Fruit fly (Drosophila melanogaster) whole organism, embryonic: Measurements from ENCODE around the gene Wbp2.

Experiments used
- Abd-B ChIP-seq: fragments of 200-800 bp; sonication (Bioruptor generic); optimal IDR thresholded peaks from 2 replicates; lab custom pipeline; 2018; ENCODE audit warnings: missing biosample characterization, mild to moderate bottlenecking, missing genetic modification characterization, moderate library complexity
- Aef1 ChIP-seq: fragments of 200-800 bp; sonication (Bioruptor generic); IDR thresholded peaks from 3 replicates; pipeline ENCODE4 v1.3.6; 2022; ENCODE audit warnings: missing biosample characterization, missing genetic modification characterization
- Bgb ChIP-seq: fragments of 200-800 bp; sonication (Bioruptor generic); IDR thresholded peaks from 2 replicates; pipeline ENCODE4 v1.3.6; 2022; ENCODE audit warnings: missing biosample characterization, missing genetic modification characterization; ENCODE audit not compliant: partially characterized antibody
- BtbVII ChIP-seq: fragments of 200-800 bp; sonication (Bioruptor generic); optimal IDR thresholded peaks from 3 replicates; lab custom pipeline; 2017; ENCODE audit warnings: missing biosample characterization, mild to moderate bottlenecking, missing genetic modification characterization
- CG10267 ChIP-seq: fragments of 200-800 bp; sonication (Bioruptor generic); optimal IDR thresholded peaks from 2 replicates; lab custom pipeline; 2018; ENCODE audit warnings: missing biosample characterization, mild to moderate bottlenecking, missing genetic modification characterization, moderate library complexity
- CG11723 ChIP-seq: fragments of 200-800 bp; sonication (Bioruptor generic); optimal IDR thresholded peaks from 2 replicates; lab custom pipeline; 2017; ENCODE audit warnings: missing biosample characterization, mild to moderate bottlenecking, missing genetic modification characterization
- CG1233 ChIP-seq: fragments of 200-800 bp; sonication (Bioruptor generic); optimal IDR thresholded peaks from 4 replicates; lab custom pipeline; 2018; ENCODE audit warnings: missing biosample characterization, mild to moderate bottlenecking, missing genetic modification characterization
- CG18011 ChIP-seq: fragments of 200-800 bp; sonication (Bioruptor generic); optimal IDR thresholded peaks from 2 replicates; lab custom pipeline; 2017; ENCODE audit warnings: missing biosample characterization, missing genetic modification characterization, mild to moderate bottlenecking, moderate library complexity, missing genotype
- CG18262 ChIP-seq: fragments of 200-800 bp; optimal IDR thresholded peaks from 3 replicates; lab custom pipeline; 2019; ENCODE audit warnings: missing biosample characterization, mild to moderate bottlenecking, missing genetic modification characterization, moderate library complexity
- CG2116 ChIP-seq: fragments of 200-800 bp; sonication (Bioruptor generic); optimal IDR thresholded peaks from 3 replicates; lab custom pipeline; 2018; ENCODE audit warnings: missing biosample characterization, mild to moderate bottlenecking, missing genetic modification characterization
- CG2120 ChIP-seq: fragments of 200-800 bp; sonication (Bioruptor generic); optimal IDR thresholded peaks from 3 replicates; lab custom pipeline; 2016; ENCODE audit warnings: missing biosample characterization, missing genetic modification characterization
- CG33557 ChIP-seq: fragments of 200-800 bp; sonication (Bioruptor generic); optimal IDR thresholded peaks from 2 replicates; lab custom pipeline; 2019; ENCODE audit warnings: missing biosample characterization, mild to moderate bottlenecking, missing genetic modification characterization, moderate library complexity
- CG34224 ChIP-seq: fragments of 200-800 bp; sonication (Bioruptor generic); IDR thresholded peaks from 3 replicates; pipeline ENCODE4 v1.3.6; 2022; ENCODE audit warnings: missing biosample characterization, missing genetic modification characterization; ENCODE audit not compliant: partially characterized antibody
- CG4424 ChIP-seq: fragments of 200-800 bp; sonication (Bioruptor generic); optimal IDR thresholded peaks from 3 replicates; lab custom pipeline; 2016; ENCODE audit warnings: missing biosample characterization, missing genetic modification characterization
- CG5180 ChIP-seq: fragments of 200-800 bp; sonication (Bioruptor generic); optimal IDR thresholded peaks from 3 replicates; lab custom pipeline; 2017; ENCODE audit warnings: missing biosample characterization, missing genetic modification characterization, mild to moderate bottlenecking, moderate library complexity, missing genetic modification reagents
- CG6683 ChIP-seq: fragments of 200-800 bp; sonication (Bioruptor generic); optimal IDR thresholded peaks from 2 replicates; lab custom pipeline; 2017; ENCODE audit warnings: missing biosample characterization, mild to moderate bottlenecking, missing genetic modification characterization, missing genetic modification reagents
- CG7271 ChIP-seq: fragments of 200-800 bp; sonication (Bioruptor generic); optimal IDR thresholded peaks from 2 replicates; lab custom pipeline; 2018; ENCODE audit warnings: missing biosample characterization, mild to moderate bottlenecking, missing genetic modification characterization, moderate library complexity
- CG7928 ChIP-seq: fragments of 200-800 bp; sonication (Bioruptor generic); optimal IDR thresholded peaks from 2 replicates; lab custom pipeline; 2017; ENCODE audit warnings: missing biosample characterization, mild to moderate bottlenecking, missing genetic modification characterization
- CTCF ChIP-seq: fragments of 200-800 bp; sonication (Bioruptor generic); optimal IDR thresholded peaks from 2 replicates; lab custom pipeline; 2017; ENCODE audit warnings: missing biosample characterization, mild to moderate bottlenecking, missing genetic modification characterization, moderate library complexity
- CoRest ChIP-seq: fragments of 200-800 bp; sonication (Bioruptor generic); optimal IDR thresholded peaks from 3 replicates; lab custom pipeline; 2018; ENCODE audit warnings: missing biosample characterization, mild to moderate bottlenecking, missing genetic modification characterization, moderate library complexity
- Dp ChIP-seq: fragments of 200-800 bp; sonication (Bioruptor generic); optimal IDR thresholded peaks from 2 replicates; lab custom pipeline; 2018; ENCODE audit warnings: missing biosample characterization, mild to moderate bottlenecking, missing genetic modification characterization, moderate library complexity
- Ets65A ChIP-seq: fragments of 200-800 bp; sonication (Bioruptor generic); peaks from one replicate; lab custom pipeline; 2016; ENCODE audit warnings: missing biosample characterization, missing genetic modification characterization
- Ets97D ChIP-seq: fragments of 200-800 bp; sonication (Bioruptor generic); optimal IDR thresholded peaks from 3 replicates; lab custom pipeline; 2016; ENCODE audit warnings: missing biosample characterization, missing genetic modification characterization
- Hmr ChIP-seq: fragments of 200-800 bp; sonication (Bioruptor generic); optimal IDR thresholded peaks from 3 replicates; lab custom pipeline; 2017; ENCODE audit warnings: mild to moderate bottlenecking, missing biosample characterization, missing genetic modification reagents, missing genetic modification characterization
- MTF-1 ChIP-seq: fragments of 200-800 bp; sonication (Bioruptor generic); optimal IDR thresholded peaks from 2 replicates; lab custom pipeline; 2018; ENCODE audit warnings: missing biosample characterization, mild to moderate bottlenecking, missing genetic modification characterization, borderline replicate concordance
- Mes4 ChIP-seq: fragments of 200-800 bp; sonication (Bioruptor generic); optimal IDR thresholded peaks from 2 replicates; lab custom pipeline; 2016; ENCODE audit warnings: missing biosample characterization, missing genetic modification characterization
- NfI ChIP-seq: fragments of 200-800 bp; sonication (Bioruptor generic); optimal IDR thresholded peaks from 3 replicates; lab custom pipeline; 2018; ENCODE audit warnings: missing biosample characterization, mild to moderate bottlenecking, missing genetic modification characterization, moderate library complexity
- Ravus ChIP-seq: fragments of 200-800 bp; sonication (Bioruptor generic); IDR thresholded peaks from 2 replicates; pipeline ENCODE4 v1.3.6; 2022; ENCODE audit warnings: missing biosample characterization, missing genetic modification characterization
- Usf ChIP-seq: fragments of 200-800 bp; sonication (Bioruptor generic); optimal IDR thresholded peaks from 2 replicates; lab custom pipeline; 2017; ENCODE audit warnings: missing genotype, missing biosample characterization, missing genetic modification characterization
- Xrp1 ChIP-seq: fragments of 200-800 bp; sonication (Bioruptor generic); IDR thresholded peaks from 2 replicates; pipeline ENCODE4 v1.3.6; 2022; ENCODE audit warnings: missing biosample characterization, missing genetic modification characterization
- amos ChIP-seq: fragments of 200-800 bp; sonication (Bioruptor generic); IDR thresholded peaks from 2 replicates; pipeline ENCODE4 v1.3.6; 2022; ENCODE audit warnings: missing biosample characterization, missing genetic modification characterization; ENCODE audit not compliant: partially characterized antibody
- bbx ChIP-seq: fragments of 200-800 bp; sonication (Bioruptor generic); IDR thresholded peaks from 2 replicates; pipeline ENCODE4 v1.3.6; 2022; ENCODE audit warnings: missing biosample characterization, missing genetic modification characterization; ENCODE audit not compliant: partially characterized antibody
- chif ChIP-seq, 2 experiments: fragments of 200-800 bp; sonication (Bioruptor generic); optimal IDR thresholded peaks; 3 replicates each; lab custom pipeline; 2016; ENCODE audit warnings: missing biosample characterization in 2 of 2, missing genetic modification characterization in 2 of 2
- dmrt11E ChIP-seq: fragments of 200-800 bp; sonication (Bioruptor generic); optimal IDR thresholded peaks from 3 replicates; lab custom pipeline; 2018; ENCODE audit warnings: missing biosample characterization, mild to moderate bottlenecking, missing genetic modification characterization, moderate library complexity
- gem ChIP-seq: fragments of 200-800 bp; sonication (Bioruptor generic); optimal IDR thresholded peaks from 2 replicates; lab custom pipeline; 2019; ENCODE audit warnings: missing biosample characterization, mild to moderate bottlenecking, missing genetic modification characterization, moderate library complexity
- jumu ChIP-seq: fragments of 200-800 bp; sonication (Bioruptor generic); optimal IDR thresholded peaks from 3 replicates; lab custom pipeline; 2016; ENCODE audit warnings: missing biosample characterization, missing genetic modification characterization
- lilli ChIP-seq: fragments of 200-800 bp; sonication (Bioruptor generic); optimal IDR thresholded peaks from 3 replicates; lab custom pipeline; 2016; ENCODE audit warnings: missing biosample characterization, missing genetic modification characterization
- mld ChIP-seq: fragments of 200-800 bp; sonication (Bioruptor generic); IDR thresholded peaks from 3 replicates; pipeline ENCODE4 v1.3.6; 2022; ENCODE audit warnings: missing biosample characterization, missing genetic modification characterization; ENCODE audit not compliant: partially characterized antibody
- pan ChIP-seq, 4 experiments: fragments of >200 bp in 3 of 4; fragments of 200-800 bp in 1 of 4; sonication (Bioruptor generic) in 1 of 4; optimal IDR thresholded peaks in 3 of 4; IDR thresholded peaks in 1 of 4; 2 replicates each; pipeline versions ENCODE4 v1.3.6 to Lab custom; 2017 to 2022; ENCODE audit warnings: missing biosample characterization in 2 of 4, missing genetic modification characterization in 2 of 4, mixed read lengths in 1 of 4
- pfk ChIP-seq: fragments of 200-800 bp; sonication (Bioruptor generic); optimal IDR thresholded peaks from 2 replicates; lab custom pipeline; 2018; ENCODE audit warnings: missing biosample characterization, mild to moderate bottlenecking, missing genetic modification characterization, moderate library complexity
- phol ChIP-seq: fragments of 200-800 bp; sonication (Bioruptor generic); optimal IDR thresholded peaks from 3 replicates; lab custom pipeline; 2018; ENCODE audit warnings: missing biosample characterization, mild to moderate bottlenecking, missing genetic modification characterization, moderate library complexity
- row ChIP-seq: fragments of 200-800 bp; sonication (Bioruptor generic); IDR thresholded peaks from 3 replicates; pipeline ENCODE4 v1.3.6; 2022; ENCODE audit warnings: missing biosample characterization, missing genetic modification characterization
- sens ChIP-seq: fragments of 200-800 bp; sonication (Bioruptor generic); peaks from one replicate; lab custom pipeline; 2016; ENCODE audit warnings: missing biosample characterization, missing genetic modification characterization
- sim ChIP-seq: fragments of 200-800 bp; sonication (Bioruptor generic); IDR thresholded peaks from 2 replicates; pipeline ENCODE4 v1.3.6; 2022; ENCODE audit warnings: missing biosample characterization, missing genetic modification characterization
- stwl ChIP-seq: fragments of 200-800 bp; sonication (Bioruptor generic); optimal IDR thresholded peaks from 3 replicates; lab custom pipeline; 2018; ENCODE audit warnings: missing biosample characterization, mild to moderate bottlenecking, missing genetic modification characterization, moderate library complexity
- trem ChIP-seq: fragments of 200-800 bp; optimal IDR thresholded peaks from 3 replicates; lab custom pipeline; 2019; ENCODE audit warnings: missing biosample characterization, mild to moderate bottlenecking, missing genetic modification characterization, moderate library complexity
- zfh1 ChIP-seq: fragments of 200-800 bp; sonication (Bioruptor generic); IDR thresholded peaks from 3 replicates; pipeline ENCODE4 v1.3.6; 2022; ENCODE audit warnings: missing biosample characterization, missing genetic modification characterization

The Wbp2 gene

dm6 chr3L:12861255-12861899 is 11.4 kb downstream of the Wbp2 start, which contains the start of gene CG32107 (continued):
- TF ChIP-seq CG5180 (peak; percentile 44), CG34224 (GFP tag; lab: Robert Waterston, UW) (no peak; the same call in 2 of the 3 replicates), MTF-1 (GFP tag; lab: Kevin White, UChicago) (no peak), CG6683 (GFP tag; lab: Kevin White, UChicago) (no peak), dmrt11E (tag; lab: Kevin White, UChicago) (peak; percentile 13), Abd-B (peak; percentile 42), BtbVII (no peak), CG7928 (GFP tag; lab: Kevin White, UChicago) (no peak), lilli (GFP tag; lab: Kevin White, UChicago) (no peak), CTCF (GFP tag; lab: Kevin White, UChicago) (peak; percentile 91), sens (GFP tag; lab: Kevin White, UChicago) (peak; percentile 82), mld (GFP tag; lab: Robert Waterston, UW) (no peak), CG10267 (tag; lab: Kevin White, UChicago) (peak; percentile 11), CG1233 (GFP tag; lab: Kevin White, UChicago) (peak; percentile 17), zfh1 (GFP tag; lab: Robert Waterston, UW) (0 out of 3 replicates have a peak, but pooled peaks have one; percentile 21), CG2116 (GFP tag; lab: Kevin White, UChicago) (peak; percentile 40), phol (tag; lab: Kevin White, UChicago) (peak; percentile 81), gem (tag; lab: Kevin White, UChicago) (peak; percentile 9), Aef1 (GFP tag; lab: Robert Waterston, UW) (no peak), amos (GFP tag; lab: Robert Waterston, UW) (peak; percentile 36; the same call in 1 of the 2 replicates), chif (GFP tag; optimal IDR thresholded peaks at IDR 0.05; lab: Kevin White, UChicago) (peak in 1 of 2 experiments; percentile 15), row (GFP tag; lab: Robert Waterston, UW) (no peak), CG7271 (tag; lab: Kevin White, UChicago) (peak; percentile 17), Mes4 (GFP tag; lab: Kevin White, UChicago) (no peak), Ets97D (peak; percentile 30), sim (GFP tag; lab: Robert Waterston, UW) (no peak), Dp (GFP tag; lab: Kevin White, UChicago) (peak; percentile 26), stwl (peak; percentile 95), Hmr (GFP tag; lab: Kevin White, UChicago) (peak; percentile 16), NfI (GFP tag; lab: Kevin White, UChicago) (no peak), Ets65A (GFP tag; lab: Kevin White, UChicago) (peak; percentile 30), CG2120 (GFP tag; lab: Kevin White, UChicago) (no peak), Ravus (GFP tag; lab: Robert Waterston, UW) (no peak), Xrp1 (GFP tag; lab: Robert Waterston, UW) (0 out of 2 replicates have a peak, but pooled peaks have one; percentile 29), jumu (no peak), CoRest (peak; percentile 31), CG18262 (tag; lab: Kevin White, UChicago) (no peak), CG4424 (GFP tag; lab: Kevin White, UChicago) (peak; percentile 19), Bgb (peak; percentile 34; the same call in 1 of the 2 replicates), trem (tag; lab: Kevin White, UChicago) (peak; percentile 53), CG33557 (GFP tag; lab: Kevin White, UChicago) (peak; percentile 1), Usf (GFP tag; lab: Kevin White, UChicago) (no peak), pan (optimal IDR thresholded peaks at IDR 0.05; lab: Kevin White, UChicago) (no peak), pan (GFP tag; optimal IDR thresholded peaks at IDR 0.05 in 1 of 2, IDR thresholded peaks at IDR 0.05 in 1 of 2) (no peak), bbx (GFP tag; lab: Robert Waterston, UW) (no peak), CG11723 (GFP tag; lab: Kevin White, UChicago) (no peak), pfk (GFP tag; lab: Kevin White, UChicago) (no peak), CG18011 (GFP tag; lab: Kevin White, UChicago) (peak; percentile 96)
